Worm (Caenorhabditis elegans) whole organism, young adult: ENCODE measurements around the gene cdh-9.

Experiments used
- F55B11.4 ChIP-seq: sonication (generic microtip); optimal IDR thresholded peaks from 2 replicates; lab custom pipeline; 2016; ENCODE audit warnings: missing compliant biosample characterization, missing genetic modification characterization, borderline replicate concordance; ENCODE audit not compliant: insufficient read depth
- ceh-79 ChIP-seq: sonication (generic microtip); optimal IDR thresholded peaks from 2 replicates; lab custom pipeline; 2017; ENCODE audit warnings: mild to moderate bottlenecking, missing genetic modification characterization, missing compliant biosample characterization
- ets-4 ChIP-seq: fragments of 200-800 bp; sonication (Bioruptor generic); optimal IDR thresholded peaks from 2 replicates; lab custom pipeline; 2018; ENCODE audit warnings: mild to moderate bottlenecking, missing genetic modification characterization, missing compliant biosample characterization
- let-607 ChIP-seq, 2 experiments: fragments of 200-800 bp in 1 of 2; sonication (Bioruptor generic) in 1 of 2; sonication (generic microtip) in 1 of 2; optimal IDR thresholded peaks; 2 replicates each; lab custom pipeline; 2016 to 2018; ENCODE audit warnings: mild to moderate bottlenecking in 2 of 2, missing compliant biosample characterization in 2 of 2, missing genetic modification characterization in 2 of 2, moderate library complexity in 2 of 2, missing genotype in 1 of 2
- lsl-1 ChIP-seq: fragments of 200-800 bp; sonication (Bioruptor generic); optimal IDR thresholded peaks from 2 replicates; lab custom pipeline; 2018; ENCODE audit warnings: mild to moderate bottlenecking, missing genetic modification characterization, moderate library complexity, missing compliant biosample characterization
- madf-8 ChIP-seq: fragments of 200-800 bp; sonication (Bioruptor generic); conservative IDR thresholded peaks from 2 replicates; pipeline ENCODE4 v1.3.6; 2022; ENCODE audit warnings: missing genetic modification reagents, missing genetic modification characterization, missing compliant biosample characterization
- mxl-1 ChIP-seq: sonication (generic microtip); optimal IDR thresholded peaks from 2 replicates; lab custom pipeline; 2016; ENCODE audit warnings: missing genetic modification characterization, missing compliant biosample characterization
- pha-4 ChIP-seq: fragments of 150-350 bp; sonication (generic microtip); optimal IDR thresholded peaks from 2 replicates; lab custom pipeline; 2014; ENCODE audit warnings: missing biosample characterization, missing genetic modification reagents, missing genetic modification characterization
- unc-130 ChIP-seq: sonication (generic microtip); optimal IDR thresholded peaks from 2 replicates; lab custom pipeline; 2016; ENCODE audit warnings: missing genetic modification reagents, missing genetic modification characterization, missing compliant biosample characterization
- unc-62 ChIP-seq: fragments of 150-350 bp; optimal IDR thresholded peaks from 2 replicates; lab custom pipeline; 2014; ENCODE audit warnings: missing biosample characterization, missing genetic modification reagents, missing genetic modification characterization
- zim-3 ChIP-seq: sonication (generic microtip); optimal IDR thresholded peaks from 2 replicates; lab custom pipeline; 2017; ENCODE audit warnings: mild to moderate bottlenecking, missing genetic modification characterization, moderate library complexity, missing compliant biosample characterization

- TF ChIP-seq F55B11.4 (tag; lab: Kevin White, UChicago) (no peak), madf-8 (GFP tag; lab: Robert Waterston, UW) (no peak), mxl-1 (tag; lab: Kevin White, UChicago) (no peak), let-607 (tag; optimal IDR thresholded peaks at IDR 0.05; lab: Kevin White, UChicago) (no peak), ceh-79 (tag; lab: Kevin White, UChicago) (no peak), unc-62 (no peak), pha-4 (tag; lab: Kevin White, UChicago) (no peak), zim-3 (no peak), ets-4 (GFP tag; lab: Kevin White, UChicago) (no peak), lsl-1 (GFP tag; lab: Kevin White, UChicago) (no peak), unc-130 (no peak)
These were observed 15.7 kb upstream of the cdh-9 start, which contains the start of gene ser-1 for ce11 chrX:16579303-16579795.
